Worm (Caenorhabditis elegans) whole organism, mixed stage, embryonic: Measurements from ENCODE around the gene lgc-43.

Source experiments
- M03D4.4 ChIP-seq: sonication (generic microtip); optimal IDR thresholded peaks from 2 replicates; lab custom pipeline; 2017; ENCODE audit warnings: mild to moderate bottlenecking, missing genetic modification characterization, missing compliant biosample characterization
- bed-3 ChIP-seq: fragments of 200-800 bp; sonication (Bioruptor generic); optimal IDR thresholded peaks from 3 replicates; lab custom pipeline; 2018; ENCODE audit warnings: mild to moderate bottlenecking, missing genetic modification characterization, moderate library complexity, missing compliant biosample characterization
- blmp-1 ChIP-seq: fragments of 150-350 bp; optimal IDR thresholded peaks from 2 replicates; lab custom pipeline; 2014; ENCODE audit warnings: missing biosample characterization, missing genetic modification characterization
- ceh-39 ChIP-seq: fragments of 150-350 bp; optimal IDR thresholded peaks from 2 replicates; lab custom pipeline; 2014; ENCODE audit warnings: missing biosample characterization, missing genetic modification characterization
- ceh-43 ChIP-seq: fragments of 200-800 bp; sonication (Bioruptor generic); optimal IDR thresholded peaks from 2 replicates; lab custom pipeline; 2018; ENCODE audit warnings: mild to moderate bottlenecking, missing genetic modification characterization, moderate library complexity, missing compliant biosample characterization
- ceh-83 ChIP-seq: fragments of 200-800 bp; sonication (Bioruptor generic); optimal IDR thresholded peaks from 2 replicates; lab custom pipeline; 2018; ENCODE audit warnings: mild to moderate bottlenecking, missing genetic modification characterization, missing compliant biosample characterization
- ces-1 ChIP-seq: fragments of 150-350 bp; optimal IDR thresholded peaks from 2 replicates; lab custom pipeline; 2014; ENCODE audit warnings: missing biosample characterization, missing genetic modification reagents, missing genetic modification characterization
- cnd-1 ChIP-seq: fragments of 200-800 bp; sonication (Bioruptor generic); optimal IDR thresholded peaks from 2 replicates; lab custom pipeline; 2018; ENCODE audit warnings: mild to moderate bottlenecking, missing genetic modification characterization, missing compliant biosample characterization
- drap-1 ChIP-seq: fragments of 200-800 bp; sonication (Bioruptor generic); optimal IDR thresholded peaks from 3 replicates; lab custom pipeline; 2018; ENCODE audit warnings: mild to moderate bottlenecking, missing genetic modification characterization, missing compliant biosample characterization
- elt-1 ChIP-seq: sonication (generic microtip); optimal IDR thresholded peaks from 2 replicates; lab custom pipeline; 2017; ENCODE audit warnings: missing genetic modification characterization, mild to moderate bottlenecking, missing compliant biosample characterization, antibody characterized with exemption, moderate library complexity, borderline replicate concordance; ENCODE audit not compliant: insufficient read depth
- elt-3 ChIP-seq: fragments of 150-350 bp; optimal IDR thresholded peaks from 2 replicates; lab custom pipeline; 2014; ENCODE audit warnings: missing biosample characterization, missing genetic modification characterization
- flh-1 ChIP-seq: fragments of 200-800 bp; sonication (Bioruptor generic); optimal IDR thresholded peaks from 2 replicates; lab custom pipeline; 2018; ENCODE audit warnings: mild to moderate bottlenecking, missing genetic modification characterization, moderate library complexity, missing compliant biosample characterization
- ham-2 ChIP-seq: fragments of 200-800 bp; sonication (Bioruptor generic); optimal IDR thresholded peaks from 2 replicates; lab custom pipeline; 2018; ENCODE audit warnings: mild to moderate bottlenecking, missing genetic modification characterization, missing compliant biosample characterization
- lin-13 ChIP-seq: fragments of 150-350 bp; optimal IDR thresholded peaks from 2 replicates; lab custom pipeline; 2014; ENCODE audit warnings: missing biosample characterization, missing genetic modification characterization
- lin-32 ChIP-seq: fragments of 200-800 bp; sonication (Bioruptor generic); optimal IDR thresholded peaks from 2 replicates; lab custom pipeline; 2018; ENCODE audit warnings: mild to moderate bottlenecking, missing genetic modification characterization, missing compliant biosample characterization
- lsy-2 ChIP-seq: fragments of 150-350 bp; optimal IDR thresholded peaks from 2 replicates; lab custom pipeline; 2014; ENCODE audit warnings: missing biosample characterization, missing genetic modification characterization
- mab-5 ChIP-seq: fragments of 150-350 bp; optimal IDR thresholded peaks from 2 replicates; lab custom pipeline; 2014; ENCODE audit warnings: missing biosample characterization, missing genetic modification characterization
- mls-2 ChIP-seq: sonication (generic microtip); optimal IDR thresholded peaks from 2 replicates; lab custom pipeline; 2016; ENCODE audit warnings: mild to moderate bottlenecking, missing genetic modification characterization, moderate library complexity, missing compliant biosample characterization
- nhr-2 ChIP-seq: fragments of 150-350 bp; optimal IDR thresholded peaks from 2 replicates; lab custom pipeline; 2014; ENCODE audit warnings: missing biosample characterization, missing genetic modification characterization
- nhr-237 ChIP-seq: fragments of 150-350 bp; optimal IDR thresholded peaks from 2 replicates; lab custom pipeline; 2014; ENCODE audit warnings: missing biosample characterization, missing genetic modification characterization
- pha-4 ChIP-seq: fragments of 150-350 bp; optimal IDR thresholded peaks from 2 replicates; lab custom pipeline; 2018; ENCODE audit warnings: missing biosample characterization, missing genetic modification reagents, missing genetic modification characterization
- sem-2 ChIP-seq: fragments of 200-800 bp; sonication (Bioruptor generic); optimal IDR thresholded peaks from 2 replicates; lab custom pipeline; 2018; ENCODE audit warnings: mild to moderate bottlenecking, missing genetic modification characterization, missing compliant biosample characterization
- snpc-4 ChIP-seq: fragments of 150-350 bp; optimal IDR thresholded peaks from 2 replicates; lab custom pipeline; 2014; ENCODE audit warnings: missing biosample characterization, missing genetic modification characterization
- sptf-1 ChIP-seq: sonication (generic microtip); optimal IDR thresholded peaks from 2 replicates; lab custom pipeline; 2017; ENCODE audit warnings: mild to moderate bottlenecking, missing genetic modification characterization, moderate library complexity, missing compliant biosample characterization
- tbx-8 ChIP-seq: fragments of 200-800 bp; sonication (Bioruptor generic); optimal IDR thresholded peaks from 2 replicates; lab custom pipeline; 2018; ENCODE audit warnings: mild to moderate bottlenecking, missing genetic modification characterization, moderate library complexity, missing compliant biosample characterization
- unc-120 ChIP-seq: sonication (generic microtip); optimal IDR thresholded peaks from 2 replicates; lab custom pipeline; 2017; ENCODE audit warnings: missing genetic modification characterization, missing compliant biosample characterization; ENCODE audit not compliant: poor library complexity, severe bottlenecking
- unc-62 ChIP-seq: fragments of 150-350 bp; optimal IDR thresholded peaks from 2 replicates; lab custom pipeline; 2014; ENCODE audit warnings: missing biosample characterization, missing genetic modification reagents, missing genetic modification characterization
- zip-8 ChIP-seq: fragments of 150-350 bp; optimal IDR thresholded peaks from 2 replicates; lab custom pipeline; 2014; ENCODE audit warnings: missing biosample characterization, missing genetic modification characterization

The lgc-43 gene

ce11 chrIV:10578367-10578766, at the start of gene lgc-43:
lgc-43 (plus strand) TSS chrIV:10578667.
- TF ChIP-seq ces-1 (GFP tag; lab: Kevin White, UChicago) (peak; percentile 5), tbx-8 (GFP tag; lab: Kevin White, UChicago) (no peak)

- TF ChIP-seq mab-5: no peak
- TF ChIP-seq elt-1: no peak
- TF ChIP-seq nhr-2 (tag; lab: Kevin White, UChicago): no peak
Observed at ce11 chrIV:10530648-10531047, 47.8 kb upstream of the lgc-43 start, which contains the start of gene T07G12.2. T07G12.2 (plus strand) TSS chrIV:10530709.

ce11 chrIV:10533639-10534038, 44.8 kb upstream of the lgc-43 start, which contains the start of gene T07G12.3:
T07G12.3 (plus strand) TSS chrIV:10533939.
- TF ChIP-seq ceh-83 (GFP tag; lab: Kevin White, UChicago) (no peak), unc-120 (tag; lab: Kevin White, UChicago) (no peak), drap-1 (no peak), blmp-1 (tag; lab: Kevin White, UChicago) (no peak)

DNA sequence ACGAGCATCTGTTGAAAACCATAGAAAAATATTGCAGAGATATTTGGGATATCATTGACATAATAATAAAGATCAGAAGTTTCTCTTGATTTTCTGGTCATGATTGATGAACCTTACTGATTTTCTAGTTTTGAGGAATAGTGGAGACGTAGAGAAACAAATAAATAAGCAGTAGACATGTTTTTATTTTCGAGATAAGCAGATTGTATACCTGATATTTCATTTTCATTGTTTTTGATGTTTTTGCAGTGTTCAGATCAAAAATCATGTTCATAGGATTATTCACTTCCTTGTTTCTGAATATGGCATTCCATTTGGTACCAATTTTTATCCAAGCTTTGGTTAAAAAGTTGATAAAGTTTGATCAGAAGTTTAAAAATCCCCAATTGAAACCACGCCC, 39.9 kb upstream of the lgc-43 start, which contains the start of gene T07G12.4:
TSS of gene T07G12.4 (minus strand) at position 101 of the 400 bp plus-strand sequence.
- TF ChIP-seq elt-1: no peak
- TF ChIP-seq flh-1 (GFP tag; lab: Kevin White, UChicago): no peak
- no peak for TF ChIP-seq lin-32 (GFP tag; lab: Kevin White, UChicago)
- no peak for TF ChIP-seq drap-1
- TF ChIP-seq ceh-43: no peak
- no peak for TF ChIP-seq elt-3 (tag; lab: Kevin White, UChicago)
- no peak for TF ChIP-seq snpc-4 (tag; lab: Kevin White, UChicago)
- no peak for TF ChIP-seq lsy-2 (tag; lab: Kevin White, UChicago)
- TF ChIP-seq zip-8 (tag; lab: Kevin White, UChicago): no peak
- no peak for TF ChIP-seq bed-3 (GFP tag; lab: Kevin White, UChicago)
- TF ChIP-seq, all 35 proteins: peak for 0

DNA sequence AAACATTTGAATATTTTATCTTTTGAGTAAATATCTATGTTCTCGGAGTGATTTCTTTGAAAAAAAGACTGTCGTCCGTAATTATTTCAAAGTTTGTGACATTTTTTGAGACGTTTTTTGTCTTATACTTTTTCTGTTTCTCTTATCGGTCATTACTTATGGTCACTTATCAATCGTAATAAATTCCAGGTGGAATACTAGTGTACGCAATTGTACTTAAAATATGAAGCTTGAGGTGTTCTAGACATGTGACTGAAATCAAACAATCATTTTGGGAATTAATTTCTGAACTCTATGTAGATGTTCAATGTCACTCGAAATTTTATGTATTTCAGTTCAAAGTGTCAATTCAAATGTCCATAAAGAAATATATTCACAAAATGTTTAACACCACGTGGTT, 36.2 kb upstream of the lgc-43 start:
- TF ChIP-seq ham-2 (no peak), tbx-8 (GFP tag; lab: Kevin White, UChicago) (no peak)

DNA sequence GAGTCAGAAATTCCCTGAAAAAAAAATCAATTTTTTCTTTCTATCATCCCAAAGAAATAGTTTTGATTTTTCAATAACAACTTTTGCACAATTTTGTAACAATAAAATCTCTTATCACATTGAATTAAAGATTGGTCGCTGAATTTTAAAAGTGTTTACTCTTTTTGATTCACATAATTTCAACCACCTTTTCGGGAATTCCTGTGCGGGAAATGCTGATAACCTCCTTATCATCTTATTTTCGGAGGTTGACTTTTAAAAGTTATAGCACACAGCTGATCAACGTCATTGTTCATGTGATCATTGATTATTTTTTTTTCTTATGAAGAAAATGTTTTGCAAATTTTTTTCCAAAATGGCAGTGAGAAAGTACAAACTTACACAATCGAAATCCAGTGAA, 35.1 kb upstream of the lgc-43 start:
- no peak for TF ChIP-seq sem-2
- TF ChIP-seq elt-3 (tag; lab: Kevin White, UChicago): no peak
- no peak for TF ChIP-seq mab-5
- no peak for TF ChIP-seq cnd-1 (tag; lab: Kevin White, UChicago)
- no peak for TF ChIP-seq M03D4.4 (tag; lab: Kevin White, UChicago)
- TF ChIP-seq ces-1 (GFP tag; lab: Kevin White, UChicago): no peak
- TF ChIP-seq mls-2 (tag; lab: Kevin White, UChicago): no peak
- TF ChIP-seq ceh-39 (tag; lab: Kevin White, UChicago): no peak
- no peak for TF ChIP-seq zip-8 (tag; lab: Kevin White, UChicago)
- no peak for TF ChIP-seq unc-62 (GFP tag; lab: Kevin White, UChicago)
- TF ChIP-seq blmp-1 (tag; lab: Kevin White, UChicago): no peak
- TF ChIP-seq sptf-1 (tag; lab: Kevin White, UChicago): no peak

DNA sequence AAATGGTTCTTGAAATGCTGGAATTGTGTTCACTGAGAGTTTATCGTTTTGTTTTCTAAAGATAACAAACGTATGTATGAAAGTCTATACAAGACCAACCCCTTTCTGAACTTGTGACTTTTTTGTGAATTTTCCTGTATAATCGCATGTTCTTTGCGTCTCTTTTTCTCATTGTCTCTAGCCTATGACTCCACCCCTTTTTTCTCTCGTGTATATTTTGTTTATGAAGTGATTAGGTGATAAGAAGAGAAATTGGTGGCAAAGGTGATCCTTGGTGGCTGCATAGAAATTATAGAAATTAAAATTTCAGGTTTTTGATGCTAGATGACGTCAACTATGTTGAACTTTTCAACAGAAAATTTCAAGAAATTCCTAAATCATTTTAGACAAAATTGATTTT, 33.4 kb upstream of the lgc-43 start, which contains the start of gene T07G12.5:
TSS of gene T07G12.5 (minus strand) at position 101 of the 400 bp plus-strand sequence.
- TF ChIP-seq ham-2 (no peak), unc-62 (GFP tag; lab: Kevin White, UChicago) (no peak), blmp-1 (tag; lab: Kevin White, UChicago) (no peak), mls-2 (tag; lab: Kevin White, UChicago) (no peak), pha-4 (tag; lab: Kevin White, UChicago) (no peak), M03D4.4 (tag; lab: Kevin White, UChicago) (no peak), lin-13 (tag; lab: Kevin White, UChicago) (no peak), drap-1 (no peak), nhr-237 (tag; lab: Kevin White, UChicago) (no peak), ceh-83 (GFP tag; lab: Kevin White, UChicago) (no peak)
